Fruit fly (Drosophila melanogaster) whole organism, embryonic: ENCODE data around the gene eIF1.

ENCODE experiments used
- CG11093 ChIP-seq: fragments of 200-800 bp; sonication (Bioruptor generic); IDR thresholded peaks from 3 replicates; pipeline ENCODE4 v1.3.6; 2022; ENCODE audit warnings: missing biosample characterization, missing genetic modification characterization
- CG12299 ChIP-seq: fragments of 200-800 bp; sonication (Bioruptor generic); optimal IDR thresholded peaks from 2 replicates; lab custom pipeline; 2018; ENCODE audit warnings: missing biosample characterization, mild to moderate bottlenecking, missing genetic modification characterization
- CG15514 ChIP-seq: fragments of 200-800 bp; sonication (Bioruptor generic); optimal IDR thresholded peaks from 3 replicates; lab custom pipeline; 2017; ENCODE audit warnings: missing biosample characterization, missing genetic modification characterization, mild to moderate bottlenecking, moderate library complexity, missing genetic modification reagents
- CG17802 ChIP-seq: fragments of 200-800 bp; sonication (Bioruptor generic); optimal IDR thresholded peaks from 2 replicates; lab custom pipeline; 2018; ENCODE audit warnings: missing biosample characterization, mild to moderate bottlenecking, missing genetic modification characterization, moderate library complexity
- CG2199 ChIP-seq: fragments of 200-800 bp; sonication (Bioruptor generic); IDR thresholded peaks from 3 replicates; pipeline ENCODE4 v1.3.6; 2022; ENCODE audit warnings: missing biosample characterization, missing genetic modification characterization
- CG3163 ChIP-seq: fragments of 200-800 bp; sonication (Bioruptor generic); optimal IDR thresholded peaks from 3 replicates; lab custom pipeline; 2016; ENCODE audit warnings: missing biosample characterization, missing genetic modification characterization
- CG32772 ChIP-seq: fragments of 200-800 bp; sonication (Bioruptor generic); IDR thresholded peaks from 2 replicates; pipeline ENCODE4 v1.3.6; 2022; ENCODE audit warnings: missing biosample characterization, missing genetic modification characterization
- CG42726 ChIP-seq: fragments of 200-800 bp; sonication (Bioruptor generic); IDR thresholded peaks from 2 replicates; pipeline ENCODE4 v1.3.6; 2022; ENCODE audit warnings: missing biosample characterization, missing genetic modification characterization; ENCODE audit not compliant: partially characterized antibody
- CG4707 ChIP-seq: fragments of 200-800 bp; sonication (Bioruptor generic); optimal IDR thresholded peaks from 2 replicates; lab custom pipeline; 2018; ENCODE audit warnings: missing biosample characterization, mild to moderate bottlenecking, missing genetic modification characterization, moderate library complexity
- CG6654 ChIP-seq: fragments of 200-800 bp; sonication (Bioruptor generic); optimal IDR thresholded peaks from 2 replicates; lab custom pipeline; 2017; ENCODE audit warnings: missing biosample characterization, mild to moderate bottlenecking, missing genetic modification characterization
- CG6683 ChIP-seq: fragments of 200-800 bp; sonication (Bioruptor generic); optimal IDR thresholded peaks from 2 replicates; lab custom pipeline; 2017; ENCODE audit warnings: missing biosample characterization, mild to moderate bottlenecking, missing genetic modification characterization, missing genetic modification reagents
- CG7963 ChIP-seq: fragments of 200-800 bp; sonication (Bioruptor generic); IDR thresholded peaks from 3 replicates; pipeline ENCODE4 v1.3.6; 2022; ENCODE audit warnings: missing biosample characterization, missing genetic modification characterization; ENCODE audit not compliant: partially characterized antibody
- CG8089 ChIP-seq: fragments of 200-800 bp; sonication (Bioruptor generic); optimal IDR thresholded peaks from 3 replicates; lab custom pipeline; 2016; ENCODE audit warnings: missing biosample characterization, missing genetic modification characterization
- CG9727 ChIP-seq: fragments of 200-800 bp; sonication (Bioruptor generic); optimal IDR thresholded peaks from 3 replicates; lab custom pipeline; 2017; ENCODE audit warnings: missing biosample characterization, mild to moderate bottlenecking, missing genetic modification characterization
- CoRest ChIP-seq: fragments of 200-800 bp; sonication (Bioruptor generic); optimal IDR thresholded peaks from 3 replicates; lab custom pipeline; 2018; ENCODE audit warnings: missing biosample characterization, mild to moderate bottlenecking, missing genetic modification characterization, moderate library complexity
- D19B ChIP-seq: fragments of 200-800 bp; sonication (Bioruptor generic); optimal IDR thresholded peaks from 2 replicates; lab custom pipeline; 2017; ENCODE audit warnings: missing biosample characterization, mild to moderate bottlenecking, missing genetic modification characterization
- Dad ChIP-seq: fragments of 200-800 bp; sonication (Bioruptor generic); optimal IDR thresholded peaks from 3 replicates; lab custom pipeline; 2016; ENCODE audit warnings: missing biosample characterization, missing genetic modification characterization
- Deaf1 ChIP-seq: fragments of 200-800 bp; optimal IDR thresholded peaks from 3 replicates; lab custom pipeline; 2019; ENCODE audit warnings: missing biosample characterization, mild to moderate bottlenecking, missing genetic modification characterization, moderate library complexity
- Dll ChIP-seq: fragments of 200-800 bp; sonication (Bioruptor generic); IDR thresholded peaks from 4 replicates; pipeline ENCODE4 v1.3.6; 2022; ENCODE audit warnings: missing biosample characterization, missing genetic modification characterization; ENCODE audit not compliant: partially characterized antibody
- E2f1 ChIP-seq: fragments of 200-800 bp; sonication (Bioruptor generic); IDR thresholded peaks from 2 replicates; pipeline ENCODE4 v1.3.6; 2022; ENCODE audit warnings: missing biosample characterization, missing genetic modification characterization
- Fer2 ChIP-seq: fragments of 200-800 bp; sonication (Bioruptor generic); optimal IDR thresholded peaks from 2 replicates; lab custom pipeline; 2018; ENCODE audit warnings: missing biosample characterization, mild to moderate bottlenecking, missing genetic modification characterization, moderate library complexity
- HmgD ChIP-seq: fragments of 200-800 bp; sonication (Bioruptor generic); optimal IDR thresholded peaks from 3 replicates; lab custom pipeline; 2016; ENCODE audit warnings: missing biosample characterization, missing genetic modification characterization
- Meics ChIP-seq: fragments of 200-800 bp; sonication (Bioruptor generic); optimal IDR thresholded peaks from 2 replicates; lab custom pipeline; 2017; ENCODE audit warnings: missing biosample characterization, mild to moderate bottlenecking, missing genetic modification characterization
- Nf-YB ChIP-seq: fragments of 200-800 bp; sonication (Bioruptor generic); optimal IDR thresholded peaks from 3 replicates; lab custom pipeline; 2019; ENCODE audit warnings: missing biosample characterization, mild to moderate bottlenecking, missing genetic modification characterization, moderate library complexity
- PHDP ChIP-seq: fragments of 200-800 bp; sonication (Bioruptor generic); optimal IDR thresholded peaks from 3 replicates; lab custom pipeline; 2018; ENCODE audit warnings: missing biosample characterization, mild to moderate bottlenecking, missing genetic modification characterization, moderate library complexity
- Pdp1 ChIP-seq, 2 experiments: fragments of 200-800 bp; sonication (Bioruptor generic); optimal IDR thresholded peaks; 3 replicates each; lab custom pipeline; 2016; ENCODE audit warnings: missing biosample characterization in 2 of 2, missing genetic modification characterization in 2 of 2, mild to moderate bottlenecking in 1 of 2, moderate library complexity in 1 of 2
- Ravus ChIP-seq: fragments of 200-800 bp; sonication (Bioruptor generic); IDR thresholded peaks from 2 replicates; pipeline ENCODE4 v1.3.6; 2022; ENCODE audit warnings: missing biosample characterization, missing genetic modification characterization
- Six4 ChIP-seq: fragments of 200-800 bp; sonication (Bioruptor generic); optimal IDR thresholded peaks from 2 replicates; lab custom pipeline; 2016; ENCODE audit warnings: missing biosample characterization, missing genetic modification characterization
- Sox100B ChIP-seq: fragments of 200-800 bp; sonication (Bioruptor generic); optimal IDR thresholded peaks from 3 replicates; lab custom pipeline; 2018; ENCODE audit warnings: missing biosample characterization, mild to moderate bottlenecking, missing genetic modification characterization
- Sry-δ ChIP-seq: fragments of 200-800 bp; sonication (Bioruptor generic); optimal IDR thresholded peaks from 2 replicates; lab custom pipeline; 2016; ENCODE audit warnings: missing biosample characterization, missing genetic modification characterization
- Usf ChIP-seq: fragments of 200-800 bp; sonication (Bioruptor generic); optimal IDR thresholded peaks from 2 replicates; lab custom pipeline; 2017; ENCODE audit warnings: missing genotype, missing biosample characterization, missing genetic modification characterization
- abd-A ChIP-seq: fragments of 200-800 bp; sonication (Bioruptor generic); optimal IDR thresholded peaks from 3 replicates; lab custom pipeline; 2019; ENCODE audit warnings: missing biosample characterization, mild to moderate bottlenecking, missing genetic modification characterization, moderate library complexity
- ase ChIP-seq: fragments of 200-800 bp; sonication (Bioruptor generic); IDR thresholded peaks from 3 replicates; pipeline ENCODE4 v1.3.6; 2022; ENCODE audit warnings: missing biosample characterization, missing genetic modification characterization
- cg ChIP-seq: fragments of 200-800 bp; sonication (Bioruptor generic); optimal IDR thresholded peaks from 3 replicates; lab custom pipeline; 2019; ENCODE audit warnings: missing biosample characterization, mild to moderate bottlenecking, missing genetic modification characterization, moderate library complexity
- esg ChIP-seq: fragments of 200-800 bp; sonication (Bioruptor generic); conservative IDR thresholded peaks from 2 replicates; pipeline ENCODE4 v1.3.6; 2022; ENCODE audit warnings: missing biosample characterization, missing genetic modification characterization
- eve ChIP-seq, 2 experiments: fragments of >200 bp; optimal IDR thresholded peaks; 2 replicates each; lab custom pipeline; 2017; ENCODE audit warnings: missing biosample characterization in 2 of 2, missing genetic modification characterization in 2 of 2
- gem ChIP-seq: fragments of 200-800 bp; sonication (Bioruptor generic); optimal IDR thresholded peaks from 2 replicates; lab custom pipeline; 2019; ENCODE audit warnings: missing biosample characterization, mild to moderate bottlenecking, missing genetic modification characterization, moderate library complexity
- h ChIP-seq: fragments of >200 bp; optimal IDR thresholded peaks from 2 replicates; lab custom pipeline; 2017
- insv ChIP-seq, 2 experiments: fragments of 200-800 bp; sonication (Bioruptor generic); optimal IDR thresholded peaks; 3 replicates each; lab custom pipeline; 2016 to 2018; ENCODE audit warnings: missing biosample characterization in 2 of 2, missing genetic modification characterization in 2 of 2
- inv ChIP-seq: fragments of 200-800 bp; sonication (Bioruptor generic); IDR thresholded peaks from 2 replicates; pipeline ENCODE4 v1.3.6; 2022; ENCODE audit warnings: missing biosample characterization, missing genetic modification characterization; ENCODE audit not compliant: partially characterized antibody
- knrl ChIP-seq: fragments of 200-800 bp; sonication (Bioruptor generic); IDR thresholded peaks from 3 replicates; pipeline ENCODE4 v1.3.6; 2022; ENCODE audit warnings: missing biosample characterization, missing genetic modification characterization; ENCODE audit not compliant: partially characterized antibody
- pros ChIP-seq: fragments of 200-800 bp; sonication (Bioruptor generic); optimal IDR thresholded peaks from 3 replicates; lab custom pipeline; 2019; ENCODE audit warnings: missing biosample characterization, mild to moderate bottlenecking, missing genetic modification characterization, moderate library complexity
- schlank ChIP-seq: fragments of 200-800 bp; sonication (Bioruptor generic); optimal IDR thresholded peaks from 2 replicates; lab custom pipeline; 2018; ENCODE audit warnings: missing biosample characterization, mild to moderate bottlenecking, missing genetic modification characterization
- ssp ChIP-seq: fragments of 200-800 bp; sonication (Bioruptor generic); IDR thresholded peaks from 2 replicates; pipeline ENCODE4 v1.3.6; 2022; ENCODE audit warnings: missing biosample characterization, missing genetic modification characterization
- tap ChIP-seq: fragments of 200-800 bp; optimal IDR thresholded peaks from 3 replicates; lab custom pipeline; 2019; ENCODE audit warnings: missing biosample characterization, mild to moderate bottlenecking, missing genetic modification characterization, moderate library complexity
- vfl ChIP-seq: fragments of 200-800 bp; sonication (Bioruptor generic); optimal IDR thresholded peaks from 2 replicates; lab custom pipeline; 2016; ENCODE audit warnings: missing biosample characterization, missing genetic modification characterization
- wek ChIP-seq: fragments of 200-800 bp; sonication (Bioruptor generic); optimal IDR thresholded peaks from 3 replicates; lab custom pipeline; 2018; ENCODE audit warnings: missing biosample characterization, mild to moderate bottlenecking, missing genetic modification characterization, moderate library complexity
- zen ChIP-seq: fragments of 200-800 bp; sonication (Bioruptor generic); optimal IDR thresholded peaks from 3 replicates; lab custom pipeline; 2018; ENCODE audit warnings: missing biosample characterization, mild to moderate bottlenecking, missing genetic modification characterization, moderate library complexity

The eIF1 gene

DNA sequence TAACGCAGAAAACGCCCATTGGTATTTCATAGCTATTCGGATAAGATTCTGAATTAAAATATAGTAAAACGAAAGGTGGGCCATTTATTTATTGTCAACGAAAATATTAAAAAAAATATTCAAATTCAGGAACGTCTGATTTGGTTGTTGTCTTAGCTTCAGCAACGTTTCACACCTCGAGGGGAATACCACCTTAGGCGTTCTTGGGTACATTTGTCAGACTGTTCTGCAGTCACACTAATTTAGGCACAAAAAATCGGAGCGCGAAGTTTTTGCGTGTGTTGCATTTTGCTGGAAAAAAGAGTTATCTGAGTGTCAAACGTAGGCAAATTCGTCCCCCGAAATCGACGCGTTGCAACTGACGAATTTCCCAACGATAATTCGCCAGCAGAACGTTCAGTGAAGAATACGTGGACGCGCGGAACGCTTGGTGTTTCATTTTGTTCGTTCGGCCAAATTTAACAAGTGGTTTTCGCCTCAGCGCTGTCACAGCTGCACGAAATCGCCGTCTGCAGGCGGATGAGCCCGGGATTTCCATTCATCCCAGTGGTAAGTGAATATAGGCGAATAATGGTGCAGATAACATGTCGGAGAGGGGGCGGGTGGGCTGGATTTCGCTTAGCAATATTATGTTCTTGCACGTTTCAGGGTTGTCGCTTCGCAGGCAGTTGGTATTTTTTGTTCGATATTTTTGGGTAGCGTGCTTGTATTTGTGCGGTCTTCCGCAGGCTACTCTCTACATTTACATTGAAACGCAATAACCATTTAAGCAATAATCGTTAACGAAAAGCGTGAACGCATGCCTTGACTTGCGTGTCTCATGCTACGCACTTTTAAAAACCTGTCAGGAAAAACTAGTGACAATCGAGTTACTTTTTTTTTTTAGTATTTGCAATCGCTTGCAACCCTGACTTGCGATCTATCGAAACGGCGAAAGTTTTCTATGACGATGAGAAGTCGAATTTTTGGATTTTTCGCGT, 1.9 kb downstream of the eIF1 start, which contains the start of gene Larp4B (continued):
- TF ChIP-seq PHDP (tag; lab: Kevin White, UChicago) (peak; percentile 2), Ravus (GFP tag; lab: Robert Waterston, UW) (no peak), CG11093 (GFP tag; lab: Robert Waterston, UW) (no peak), Pdp1 (GFP tag; optimal IDR thresholded peaks at IDR 0.05; lab: Kevin White, UChicago) (peak in 1 of 2 experiments; percentile 30), Deaf1 (tag; lab: Kevin White, UChicago) (no peak), pros (GFP tag; lab: Kevin White, UChicago) (no peak), Dll (peak; percentile 77), CG42726 (GFP tag; lab: Robert Waterston, UW) (0 out of 2 replicates have a peak, but pooled peaks have one; percentile 46), Nf-YB (GFP tag; lab: Kevin White, UChicago) (no peak), CG3163 (GFP tag; lab: Kevin White, UChicago) (peak; percentile 1), CG17802 (no peak), Sox100B (GFP tag; lab: Kevin White, UChicago) (no peak), E2f1 (GFP tag; lab: Robert Waterston, UW) (no peak), wek (GFP tag; lab: Kevin White, UChicago) (no peak), schlank (tag; lab: Kevin White, UChicago) (no peak), CG12299 (tag; lab: Kevin White, UChicago) (no peak), ase (GFP tag; lab: Robert Waterston, UW) (no peak), esg (GFP tag; lab: Robert Waterston, UW) (no peak), zen (tag; lab: Kevin White, UChicago) (peak; percentile 27), Sry-δ (peak; percentile 69), vfl (no peak), abd-A (no peak), gem (no peak), CG9727 (GFP tag; lab: Kevin White, UChicago) (peak; percentile 19), CG6683 (GFP tag; lab: Kevin White, UChicago) (no peak), CG2199 (0 out of 3 replicates have a peak, but pooled peaks have one; percentile 17), ssp (GFP tag; lab: Robert Waterston, UW) (no peak), CG15514 (GFP tag; lab: Kevin White, UChicago) (peak; percentile 71), CoRest (tag; lab: Kevin White, UChicago) (no peak), CG6654 (GFP tag; lab: Kevin White, UChicago) (no peak), eve (GFP tag; optimal IDR thresholded peaks at IDR 0.05; lab: Kevin White, UChicago) (no peak), CG4707 (GFP tag; lab: Kevin White, UChicago) (no peak), Usf (GFP tag; lab: Kevin White, UChicago) (no peak), HmgD (GFP tag; lab: Kevin White, UChicago) (peak; percentile 35), CG7963 (GFP tag; lab: Robert Waterston, UW) (no peak), insv (GFP tag; optimal IDR thresholded peaks at IDR 0.05; lab: Kevin White, UChicago) (peak in 1 of 2 experiments; percentile 41), Fer2 (no peak), D19B (GFP tag; lab: Kevin White, UChicago) (no peak), Dad (GFP tag; lab: Kevin White, UChicago) (no peak), h (lab: Kevin White, UChicago) (no peak), CG8089 (GFP tag; lab: Kevin White, UChicago) (no peak), tap (tag; lab: Kevin White, UChicago) (no peak), CG32772 (GFP tag; lab: Robert Waterston, UW) (no peak), cg (no peak), knrl (peak; percentile 76), Meics (peak; percentile 7), inv (GFP tag; lab: Robert Waterston, UW) (peak; percentile 59; the same call in 1 of the 2 replicates), Six4 (no peak)
